In the genomic region with DNA sequence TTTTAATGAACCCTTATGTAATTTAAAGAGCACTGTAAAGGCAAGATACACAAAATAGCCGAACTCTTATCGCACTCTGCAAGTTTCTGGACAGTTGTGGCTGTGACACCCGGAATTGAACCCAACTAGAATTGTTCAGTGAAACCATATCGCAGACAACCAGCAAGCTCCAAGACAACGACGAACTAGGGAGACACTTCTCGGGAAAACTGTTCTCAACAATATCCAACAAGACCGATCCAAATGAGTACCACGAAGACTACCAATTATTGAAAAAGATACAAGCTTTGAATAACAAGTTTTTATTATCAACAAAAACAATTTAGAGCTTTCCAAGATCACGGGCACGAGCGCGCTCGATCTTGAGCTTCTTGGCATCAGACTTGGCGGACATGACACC, we compare ENCODE assay signal across 4 worm cellular contexts.
A peak's percentile ranks its signal among the peaks of the same experiment; 100 is the strongest.
TF ChIP-seq lines count a peak whose summit lies in the region.
"Not testable (repeated sequence)": the region's sequence is repeated elsewhere in the genome, so short reads cannot be mapped to it uniquely, and the experiment has no call there.

No protein-coding gene starts in this region.

TF ChIP-seq in whole organism, L3 larva, 47 proteins besides CTCF, POLR2A, EP300 and RAD21:
- TF ChIP-seq elt-2 (tag; optimal IDR thresholded peaks at IDR 0.05; lab: Kevin White, UChicago) = peak; percentile 4

TF ChIP-seq in whole organism, L4 larva, 104 proteins besides CTCF, POLR2A, EP300 and RAD21 (continues in another document):
- TF ChIP-seq dmd-8 (GFP tag; IDR thresholded peaks at IDR 0.05; lab: Robert Waterston, UW) (peak; percentile 77; the same call in 1 of the 2 replicates), Y5F2A.4 (GFP tag; optimal IDR thresholded peaks at IDR 0.05; lab: Kevin White, UChicago) (peak; percentile 3), zfp-3 (GFP tag; conservative IDR thresholded peaks at IDR 0.05; lab: Robert Waterston, UW) (peak; percentile 48; the same call in 1 of the 2 replicates), nhr-42 (GFP tag; IDR thresholded peaks at IDR 0.05; lab: Robert Waterston, UW) (0 out of 2 replicates have a peak, but pooled peaks have one; percentile 43), snpc-1.2 (GFP tag; IDR thresholded peaks at IDR 0.05; lab: Robert Waterston, UW) (peak; percentile 90), Y48G9A.11 (GFP tag; IDR thresholded peaks at IDR 0.05; lab: Robert Waterston, UW) (peak; percentile 79), madf-5 (GFP tag; IDR thresholded peaks at IDR 0.05; lab: Robert Waterston, UW) (0 out of 4 replicates have a peak, but pooled peaks of 1 of the 2 experiments have one; percentile 60), lin-38 (GFP tag; IDR thresholded peaks at IDR 0.05; lab: Robert Waterston, UW) (peak; percentile 87), ctbp-1 (GFP tag; IDR thresholded peaks at IDR 0.05; lab: Robert Waterston, UW) (peak; percentile 54; the same call in 1 of the 2 replicates), pha-4 (GFP tag; IDR thresholded peaks at IDR 0.05; lab: Robert Waterston, UW) (peak; percentile 57), daf-19 (GFP tag; conservative IDR thresholded peaks at IDR 0.05; lab: Robert Waterston, UW) (peak; percentile 77; the same call in 1 of the 2 replicates), arid-1 (GFP tag; conservative IDR thresholded peaks at IDR 0.05; lab: Robert Waterston, UW) (peak; percentile 60; the same call in 1 of the 2 replicates), ama-1 (optimal IDR thresholded peaks at IDR 0.05; lab: Kevin White, UChicago) (peak; percentile 28), F49E8.2 (tag; optimal IDR thresholded peaks at IDR 0.05; lab: Kevin White, UChicago; ENCODE audit: borderline replicate concordance) (peak; percentile 85), dmd-6 (GFP tag; IDR thresholded peaks at IDR 0.05; lab: Robert Waterston, UW) (peak; percentile 13; the same call in 1 of the 2 replicates), lim-7 (GFP tag; IDR thresholded peaks at IDR 0.05; lab: Robert Waterston, UW) (0 out of 2 replicates have a peak, but pooled peaks have one; percentile 46), mdt-29 (GFP tag; IDR thresholded peaks at IDR 0.05; lab: Robert Waterston, UW) (peak; percentile 40; the same call in 1 of the 2 replicates), unc-130 (GFP tag; optimal IDR thresholded peaks at IDR 0.05; lab: Kevin White, UChicago) (peak; percentile 19), mes-2 (tag; optimal IDR thresholded peaks at IDR 0.05; lab: Kevin White, UChicago; ENCODE audit: poor library complexity, severe bottlenecking) (peak; percentile 24), mxl-2 (GFP tag; conservative IDR thresholded peaks at IDR 0.05; lab: Robert Waterston, UW) (0 out of 2 replicates have a peak, but pooled peaks have one; percentile 30), egl-43 (GFP tag; IDR thresholded peaks at IDR 0.05; lab: Robert Waterston, UW) (peak; percentile 5; the same call in 1 of the 2 replicates), ceh-44 (GFP tag; IDR thresholded peaks at IDR 0.05; lab: Robert Waterston, UW) (peak; percentile 38; the same call in 1 of the 2 replicates)
- TF ChIP-seq pha-4 (tag; optimal IDR thresholded peaks at IDR 0.05; lab: Kevin White, UChicago) = not testable (repeated sequence)

TF ChIP-seq in whole organism, early embryonic, 17 proteins besides CTCF, POLR2A, EP300 and RAD21:
- peak; percentile 2 for TF ChIP-seq ama-1 (optimal IDR thresholded peaks at IDR 0.05; lab: Kevin White, UChicago)
TF ChIP-seq in whole organism, early embryonic: peak in this region for 1; not testable (repeated sequence) for 16.

TF ChIP-seq in whole organism, young adult, 124 proteins besides CTCF, POLR2A, EP300 and RAD21 (continues in another document):
- peak; percentile 22 for TF ChIP-seq die-1 (tag; optimal IDR thresholded peaks at IDR 0.05; lab: Kevin White, UChicago)
- peak; percentile 82 for TF ChIP-seq ceh-58 (GFP tag; IDR thresholded peaks at IDR 0.05; lab: Robert Waterston, UW)
- peak; percentile 55 for TF ChIP-seq athp-1 (tag; optimal IDR thresholded peaks at IDR 0.05; lab: Kevin White, UChicago)
- peak; percentile 87 for TF ChIP-seq madf-6 (GFP tag; IDR thresholded peaks at IDR 0.05; lab: Robert Waterston, UW)
- peak; percentile 21; the same call in 1 of the 2 replicates for TF ChIP-seq ceh-91 (GFP tag; IDR thresholded peaks at IDR 0.05; lab: Robert Waterston, UW)
- TF ChIP-seq snpc-1.1 (tag; optimal IDR thresholded peaks at IDR 0.05; lab: Kevin White, UChicago; ENCODE audit: insufficient read depth) = peak; percentile 34
- peak; percentile 17 for TF ChIP-seq attf-5 (GFP tag; optimal IDR thresholded peaks at IDR 0.05; lab: Kevin White, UChicago)
- TF ChIP-seq xnd-1 (tag; optimal IDR thresholded peaks at IDR 0.05; lab: Kevin White, UChicago) = peak; percentile 25
- 0 out of 2 replicates have a peak, but pooled peaks have one; percentile 22 for TF ChIP-seq Y79H2A.3 (GFP tag; conservative IDR thresholded peaks at IDR 0.05; lab: Robert Waterston, UW)
- TF ChIP-seq cebp-2 (GFP tag; IDR thresholded peaks at IDR 0.05; lab: Robert Waterston, UW) = peak; percentile 75; the same call in 1 of the 2 replicates
- peak; percentile 84 for TF ChIP-seq F49E8.2 (tag; optimal IDR thresholded peaks at IDR 0.05; lab: Kevin White, UChicago; ENCODE audit: insufficient read depth)
- peak; percentile 28; the same call in 1 of the 2 replicates for TF ChIP-seq bed-1 (GFP tag; IDR thresholded peaks at IDR 0.05; lab: Robert Waterston, UW)
- peak; percentile 74 for TF ChIP-seq nfyb-1 (GFP tag; IDR thresholded peaks at IDR 0.05; lab: Robert Waterston, UW)
- peak; percentile 68 for TF ChIP-seq tlf-1 (GFP tag; optimal IDR thresholded peaks at IDR 0.05; lab: Kevin White, UChicago)
- TF ChIP-seq lin-54 (GFP tag; optimal IDR thresholded peaks at IDR 0.05; lab: Kevin White, UChicago) = peak; percentile 81
- TF ChIP-seq ekl-4 (GFP tag; IDR thresholded peaks at IDR 0.05; lab: Robert Waterston, UW) = peak; percentile 74
- TF ChIP-seq ama-1 (optimal IDR thresholded peaks at IDR 0.05; lab: Kevin White, UChicago); cebp-1 (GFP tag; IDR thresholded peaks at IDR 0.05; lab: Robert Waterston, UW): not testable (repeated sequence)
- TF ChIP-seq ama-1 (GFP tag; optimal IDR thresholded peaks at IDR 0.05; lab: Kevin White, UChicago) = peak in 1 of 2 experiments; percentile 49
- TF ChIP-seq tbp1 (GFP tag; optimal IDR thresholded peaks at IDR 0.05; lab: Kevin White, UChicago) = peak; percentile 59
- TF ChIP-seq rcor-1 (GFP tag; IDR thresholded peaks at IDR 0.05; lab: Robert Waterston, UW) = peak; percentile 87; the same call in 1 of the 2 replicates
- TF ChIP-seq ceh-40 (GFP tag; IDR thresholded peaks at IDR 0.05; lab: Robert Waterston, UW) = peak; percentile 60; the same call in 1 of the 2 replicates
- peak; percentile 17; the same call in 1 of the 2 replicates for TF ChIP-seq egl-44 (GFP tag; IDR thresholded peaks at IDR 0.05; lab: Robert Waterston, UW)
- TF ChIP-seq F39B2.1 (GFP tag; IDR thresholded peaks at IDR 0.05; lab: Robert Waterston, UW) = peak; percentile 87; the same call in 1 of the 2 replicates
- TF ChIP-seq cebp-1 (tag; optimal IDR thresholded peaks at IDR 0.05; lab: Kevin White, UChicago) = peak; percentile 47
- peak; percentile 10 for TF ChIP-seq snpc-1.3 (tag; optimal IDR thresholded peaks at IDR 0.05; lab: Kevin White, UChicago; ENCODE audit: insufficient read depth)
- peak; percentile 6 for TF ChIP-seq snpc-4 (GFP tag; optimal IDR thresholded peaks at IDR 0.05; lab: Kevin White, UChicago)
- TF ChIP-seq snpc-4 (tag; optimal IDR thresholded peaks at IDR 0.05; lab: Kevin White, UChicago) = peak in 2 of 4 experiments; percentile 42 to 53
- TF ChIP-seq snpc-3.4 (tag; optimal IDR thresholded peaks at IDR 0.05; lab: Kevin White, UChicago) = peak; percentile 30
- peak; percentile 95 for TF ChIP-seq hrde-1 (tag; optimal IDR thresholded peaks at IDR 0.05; lab: Kevin White, UChicago; ENCODE audit: borderline replicate concordance)
- TF ChIP-seq dox-1 (GFP tag; IDR thresholded peaks at IDR 0.05; lab: Robert Waterston, UW) = peak; percentile 78
- TF ChIP-seq F33H1.4 (GFP tag; IDR thresholded peaks at IDR 0.05; lab: Robert Waterston, UW) = peak; percentile 57
- TF ChIP-seq hsf-1 (GFP tag; IDR thresholded peaks at IDR 0.05; lab: Robert Waterston, UW) = peak; percentile 86
- peak; percentile 71 for TF ChIP-seq mcd-1 (GFP tag; IDR thresholded peaks at IDR 0.05; lab: Robert Waterston, UW)
- peak; percentile 69 for TF ChIP-seq F52B5.7 (tag; optimal IDR thresholded peaks at IDR 0.05; lab: Kevin White, UChicago)
- peak; percentile 89 for TF ChIP-seq lin-26 (GFP tag; IDR thresholded peaks at IDR 0.05; lab: Robert Waterston, UW)
- peak; percentile 57; the same call in 1 of the 2 replicates for TF ChIP-seq pbrm-1 (GFP tag; IDR thresholded peaks at IDR 0.05; lab: Robert Waterston, UW)
- TF ChIP-seq D2030.7 (GFP tag; IDR thresholded peaks at IDR 0.05; lab: Robert Waterston, UW) = peak; percentile 76
- peak; percentile 81 for TF ChIP-seq ceh-100 (GFP tag; IDR thresholded peaks at IDR 0.05; lab: Robert Waterston, UW)
- peak; percentile 99 for TF ChIP-seq him-1 (tag; optimal IDR thresholded peaks at IDR 0.05; lab: Kevin White, UChicago)
- peak; percentile 88 for TF ChIP-seq attf-6 (GFP tag; IDR thresholded peaks at IDR 0.05; lab: Robert Waterston, UW)
- peak; percentile 88 for TF ChIP-seq Y56A3A.18 (GFP tag; IDR thresholded peaks at IDR 0.05; lab: Robert Waterston, UW)
- TF ChIP-seq ztf-18 (tag; optimal IDR thresholded peaks at IDR 0.05; lab: Kevin White, UChicago) = peak; percentile 51
- TF ChIP-seq madf-3 (GFP tag; IDR thresholded peaks at IDR 0.05; lab: Robert Waterston, UW) = peak; percentile 91
- TF ChIP-seq rec-8 (tag; optimal IDR thresholded peaks at IDR 0.05; lab: Kevin White, UChicago) = peak in 1 of 2 experiments; percentile 54
- peak; percentile 32 for TF ChIP-seq repo-1 (tag; optimal IDR thresholded peaks at IDR 0.05; lab: Kevin White, UChicago)
- TF ChIP-seq B0019.2 (GFP tag; conservative IDR thresholded peaks at IDR 0.05; lab: Robert Waterston, UW) = 0 out of 2 replicates have a peak, but pooled peaks have one; percentile 13
- peak; percentile 56; the same call in 1 of the 2 replicates for TF ChIP-seq hmg-1.2 (GFP tag; IDR thresholded peaks at IDR 0.05; lab: Robert Waterston, UW)
- peak; percentile 54 for TF ChIP-seq lsl-1 (GFP tag; optimal IDR thresholded peaks at IDR 0.05; lab: Kevin White, UChicago)
- peak; percentile 72 for TF ChIP-seq B0336.3 (GFP tag; IDR thresholded peaks at IDR 0.05; lab: Robert Waterston, UW)
- peak; percentile 82 for TF ChIP-seq Y53G8AR.9 (GFP tag; conservative IDR thresholded peaks at IDR 0.05; lab: Robert Waterston, UW)
- TF ChIP-seq aptf-3 (GFP tag; IDR thresholded peaks at IDR 0.05; lab: Robert Waterston, UW) = 0 out of 2 replicates have a peak, but pooled peaks have one; percentile 8
